Worm (Caenorhabditis elegans): ENCODE data around the gene pho-9.

pho-9 gene

DNA sequence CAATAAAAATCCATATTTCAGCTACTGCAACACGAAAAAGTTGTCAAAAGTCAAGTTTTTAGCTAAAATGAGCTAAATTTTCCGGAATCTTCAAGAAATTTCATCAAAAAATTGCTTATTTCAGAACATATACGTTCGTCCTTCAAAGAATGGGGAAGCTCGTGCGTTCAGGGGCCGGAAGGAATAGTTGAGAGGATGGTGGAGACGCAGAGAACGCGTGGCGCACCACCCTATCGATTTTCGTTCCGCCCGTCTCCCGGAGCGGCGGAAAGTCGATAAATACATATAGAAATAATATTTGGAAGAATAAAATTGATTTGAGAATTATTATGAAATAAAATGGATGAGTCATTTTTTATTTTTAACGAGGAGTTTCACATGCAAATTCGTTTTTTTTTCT, 19.7 kb upstream of the pho-9 start:
- TF ChIP-seq gmeb-1 (tag; optimal IDR thresholded peaks at IDR 0.05) (no peak), C34F6.9 (tag; optimal IDR thresholded peaks at IDR 0.05) (peak; percentile 14), elt-1 (tag; optimal IDR thresholded peaks at IDR 0.05) (no peak), crh-2 (tag; optimal IDR thresholded peaks at IDR 0.05) (peak; percentile 40), unc-55 (GFP tag; optimal IDR thresholded peaks at IDR 0.05) (peak; percentile 30), mdl-1 (tag; optimal IDR thresholded peaks at IDR 0.05) (peak in 1 of 2 experiments; percentile 19)

DNA sequence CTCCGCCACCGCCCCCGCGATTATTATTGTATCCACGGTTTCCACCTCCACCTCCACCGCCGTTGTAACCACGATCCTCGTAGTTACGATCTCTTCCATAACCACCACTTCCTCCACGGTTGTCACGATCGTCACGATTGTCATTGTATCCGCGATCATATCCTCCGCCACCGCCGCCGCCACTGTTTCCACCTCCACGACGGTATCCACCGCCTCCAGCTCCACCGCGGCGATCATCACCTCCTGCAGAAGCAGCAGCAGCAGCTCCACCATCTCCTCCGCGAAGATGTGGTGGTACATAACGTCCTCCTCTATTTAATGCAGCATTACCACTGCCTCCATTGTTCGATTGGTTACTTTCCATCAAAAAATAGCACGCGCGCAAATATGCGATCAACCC, 18.0 kb upstream of the pho-9 start, which contains the start of gene laf-1:
laf-1 (minus strand) TSS at position 399 of the 400 bp plus-strand sequence.
- TF ChIP-seq nhr-237 (tag; optimal IDR thresholded peaks at IDR 0.05) (no peak), sma-3 (GFP tag; optimal IDR thresholded peaks at IDR 0.05) (no peak), ZK546.5 (tag; optimal IDR thresholded peaks at IDR 0.05) (no peak), lin-39 (tag; optimal IDR thresholded peaks at IDR 0.05) (no peak), unc-55 (GFP tag; optimal IDR thresholded peaks at IDR 0.05) (no peak), mbf-1 (tag; optimal IDR thresholded peaks at IDR 0.05) (no peak), elt-3 (tag; optimal IDR thresholded peaks at IDR 0.05) (no peak), nhr-10 (tag; optimal IDR thresholded peaks at IDR 0.05) (no peak), ztf-11 (tag; optimal IDR thresholded peaks at IDR 0.05) (no peak), elt-1 (tag; optimal IDR thresholded peaks at IDR 0.05) (no peak), fos-1 (tag; optimal IDR thresholded peaks at IDR 0.05) (no peak), gmeb-1 (tag; optimal IDR thresholded peaks at IDR 0.05) (no peak), crh-2 (tag; optimal IDR thresholded peaks at IDR 0.05) (no peak), snpc-4 (tag; optimal IDR thresholded peaks at IDR 0.05) (no peak), ceh-82 (tag; optimal IDR thresholded peaks at IDR 0.05) (no peak), nhr-23 (tag; optimal IDR thresholded peaks at IDR 0.05) (no peak), peb-1 (tag; optimal IDR thresholded peaks at IDR 0.05) (no peak), dmd-4 (tag; optimal IDR thresholded peaks at IDR 0.05) (no peak), ceh-16 (tag; optimal IDR thresholded peaks at IDR 0.05) (no peak)

DNA sequence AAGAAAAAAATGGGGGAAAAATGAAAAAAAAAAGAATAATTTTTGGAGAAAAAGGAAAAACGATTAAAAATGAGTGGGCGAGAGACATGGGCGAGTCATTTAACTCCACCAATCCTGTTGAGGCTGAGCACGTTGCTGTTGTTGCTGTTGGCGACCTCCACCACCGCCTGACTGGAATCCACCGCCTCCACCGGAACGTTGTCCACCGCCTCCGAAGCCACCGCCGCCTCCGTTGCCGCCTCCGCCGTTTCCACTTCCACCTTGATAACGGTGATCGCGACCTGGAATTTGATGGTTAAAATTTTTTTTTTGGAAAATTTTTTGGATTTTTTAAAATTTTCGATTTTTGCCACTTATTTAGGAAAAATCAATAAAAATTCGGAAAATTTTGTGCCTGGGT, 10.1 kb upstream of the pho-9 start:
- TF ChIP-seq sem-4 (tag; optimal IDR thresholded peaks at IDR 0.05) (no peak), ztf-1 (GFP tag; conservative IDR thresholded peaks at IDR 0.05) (no peak), nhr-10 (tag; optimal IDR thresholded peaks at IDR 0.05) (no peak), elt-1 (tag; optimal IDR thresholded peaks at IDR 0.05) (no peak), egl-27 (tag; optimal IDR thresholded peaks at IDR 0.05) (no peak), nhr-77 (tag; optimal IDR thresholded peaks at IDR 0.05) (no peak), lin-39 (tag; optimal IDR thresholded peaks at IDR 0.05) (no peak), unc-55 (GFP tag; optimal IDR thresholded peaks at IDR 0.05) (no peak)

ce11 chrIII:2769078-2769477, 8.5 kb upstream of the pho-9 start:
- no peak for TF ChIP-seq crh-2 (tag; optimal IDR thresholded peaks at IDR 0.05)
- TF ChIP-seq ztf-4 (tag; optimal IDR thresholded peaks at IDR 0.05) = no peak
- no peak for TF ChIP-seq ceh-82 (tag; optimal IDR thresholded peaks at IDR 0.05)
- no peak for TF ChIP-seq alr-1 (tag; optimal IDR thresholded peaks at IDR 0.05)
- no peak for TF ChIP-seq ceh-16 (tag; optimal IDR thresholded peaks at IDR 0.05)
- TF ChIP-seq nhr-23 (tag; optimal IDR thresholded peaks at IDR 0.05) = no peak
- TF ChIP-seq mbf-1 (tag; optimal IDR thresholded peaks at IDR 0.05) = no peak
- TF ChIP-seq nhr-6 (tag; optimal IDR thresholded peaks at IDR 0.05) = no peak
- no peak for TF ChIP-seq ztf-11 (tag; optimal IDR thresholded peaks at IDR 0.05)
- no peak for TF ChIP-seq nhr-129 (tag; optimal IDR thresholded peaks at IDR 0.05)
- TF ChIP-seq nhr-11 (tag; optimal IDR thresholded peaks at IDR 0.05) = no peak
- no peak for TF ChIP-seq R02D3.7 (tag; optimal IDR thresholded peaks at IDR 0.05)
- TF ChIP-seq C34F6.9 (tag; optimal IDR thresholded peaks at IDR 0.05) = no peak
- TF ChIP-seq skn-1 (tag; optimal IDR thresholded peaks at IDR 0.05) = no peak

- TF ChIP-seq nhr-6 (tag; optimal IDR thresholded peaks at IDR 0.05) (peak; percentile 58), sma-3 (GFP tag; optimal IDR thresholded peaks at IDR 0.05) (peak; percentile 83), lsy-2 (tag; optimal IDR thresholded peaks at IDR 0.05) (peak; percentile 85 to 94), R02D3.7 (tag; optimal IDR thresholded peaks at IDR 0.05) (peak; percentile 48), ceh-16 (tag; optimal IDR thresholded peaks at IDR 0.05) (peak; percentile 53), dmd-4 (tag; optimal IDR thresholded peaks at IDR 0.05) (no peak), lin-13 (GFP tag; optimal IDR thresholded peaks at IDR 0.05) (peak; percentile 92), lin-11 (tag; optimal IDR thresholded peaks at IDR 0.05) (peak; percentile 94), aly-2 (tag; optimal IDR thresholded peaks at IDR 0.05) (no peak), nhr-23 (tag; optimal IDR thresholded peaks at IDR 0.05) (no peak), ZK546.5 (tag; optimal IDR thresholded peaks at IDR 0.05) (peak; percentile 52), mbf-1 (tag; optimal IDR thresholded peaks at IDR 0.05) (no peak), nhr-237 (tag; optimal IDR thresholded peaks at IDR 0.05) (peak; percentile 43), blmp-1 (tag; optimal IDR thresholded peaks at IDR 0.05; ENCODE audit: insufficient read depth) (peak; percentile 39), nhr-77 (tag; optimal IDR thresholded peaks at IDR 0.05) (peak; percentile 32), sem-4 (tag; optimal IDR thresholded peaks at IDR 0.05) (peak; percentile 77), egl-27 (tag; optimal IDR thresholded peaks at IDR 0.05) (peak; percentile 60), C34F6.9 (tag; optimal IDR thresholded peaks at IDR 0.05) (peak; percentile 91), unc-62 (GFP tag; optimal IDR thresholded peaks at IDR 0.05) (no peak), unc-55 (GFP tag; optimal IDR thresholded peaks at IDR 0.05) (peak; percentile 96), peb-1 (tag; optimal IDR thresholded peaks at IDR 0.05) (no peak), lin-39 (tag; optimal IDR thresholded peaks at IDR 0.05) (no peak), alr-1 (tag; optimal IDR thresholded peaks at IDR 0.05) (no peak), mdl-1 (tag; optimal IDR thresholded peaks at IDR 0.05) (peak; percentile 55 to 71), nhr-129 (tag; optimal IDR thresholded peaks at IDR 0.05) (peak; percentile 74), ceh-82 (tag; optimal IDR thresholded peaks at IDR 0.05) (peak; percentile 25), sma-9 (GFP tag; optimal IDR thresholded peaks at IDR 0.05) (peak; percentile 86), sma-9 (tag; optimal IDR thresholded peaks at IDR 0.05) (no peak), unc-39 (tag; optimal IDR thresholded peaks at IDR 0.05) (no peak), mab-5 (tag; optimal IDR thresholded peaks at IDR 0.05) (peak; percentile 91), nhr-11 (tag; optimal IDR thresholded peaks at IDR 0.05) (no peak)
Measured at ce11 chrIII:2768635-2769034, 8.0 kb upstream of the pho-9 start, which contains the start of gene swsn-3. Gene swsn-3 (minus strand): TSS chrIII:2768679.
